Fruit fly (Drosophila melanogaster) whole organism: ENCODE data around the gene Seipin.
A peak's percentile ranks its signal among the peaks of the same experiment; 100 is the strongest.

ENCODE experiments used
- CG8478 ChIP-seq: fragments of >200 bp; optimal IDR thresholded peaks from 2 replicates; lab custom pipeline; 2018; ENCODE audit warnings: inconsistent platforms
- Dll ChIP-seq: fragments of >200 bp; optimal IDR thresholded peaks from 2 replicates; lab custom pipeline; 2017
- EcR ChIP-seq, 2 experiments: fragments of >200 bp; optimal IDR thresholded peaks; 2 replicates each; lab custom pipeline; 2017; ENCODE audit warnings: missing biosample characterization in 2 of 2, missing genetic modification characterization in 2 of 2, missing genetic modification reagents in 2 of 2
- pan ChIP-seq: fragments of >200 bp; optimal IDR thresholded peaks from 2 replicates; lab custom pipeline; 2017
- psq ChIP-seq: fragments of >200 bp; optimal IDR thresholded peaks from 2 replicates; lab custom pipeline; 2017
- usp ChIP-seq: fragments of >200 bp; optimal IDR thresholded peaks from 2 replicates; lab custom pipeline; 2017; ENCODE audit warnings: missing biosample characterization, missing genetic modification characterization, mixed read lengths

Gene Seipin

dm6 chrX:2619651-2620050, at the start of gene Seipin, which contains the start of gene Tsp3A:
Gene Seipin (plus strand): TSS chrX:2619799.
Gene Tsp3A (minus strand): TSS chrX:2619738.
- TF ChIP-seq EcR (GFP tag; optimal IDR thresholded peaks at IDR 0.05; lab: Kevin White, UChicago): no peak
- TF ChIP-seq Dll (lab: Kevin White, UChicago): no peak
- TF ChIP-seq psq: no peak
- TF ChIP-seq CG8478 (lab: Kevin White, UChicago): no peak
- TF ChIP-seq pan: no peak
- no peak for TF ChIP-seq usp (GFP tag; lab: Kevin White, UChicago)

dm6 chrX:2580319-2581008, 39.1 kb upstream of the Seipin start, which contains the start of the genes Vha36-3 and AANATL7:
Gene Vha36-3 (minus strand): TSS chrX:2580560.
Gene AANATL7 (plus strand): TSS chrX:2580958.
- no peak for TF ChIP-seq usp (GFP tag; lab: Kevin White, UChicago)
- no peak for TF ChIP-seq EcR (GFP tag; optimal IDR thresholded peaks at IDR 0.05; lab: Kevin White, UChicago)
- no peak for TF ChIP-seq Dll (lab: Kevin White, UChicago)
- TF ChIP-seq psq: no peak
- TF ChIP-seq pan: no peak
- TF ChIP-seq CG8478 (lab: Kevin White, UChicago): no peak

dm6 chrX:2581793-2582503, 37.7 kb upstream of the Seipin start:
- TF ChIP-seq psq: no peak
- no peak for TF ChIP-seq EcR (GFP tag; optimal IDR thresholded peaks at IDR 0.05; lab: Kevin White, UChicago)
- TF ChIP-seq usp (GFP tag; lab: Kevin White, UChicago): no peak
- no peak for TF ChIP-seq CG8478 (lab: Kevin White, UChicago)
- TF ChIP-seq Dll (lab: Kevin White, UChicago): no peak
- no peak for TF ChIP-seq pan

- TF ChIP-seq EcR (GFP tag; optimal IDR thresholded peaks at IDR 0.05; lab: Kevin White, UChicago) (no peak), pan (no peak), Dll (lab: Kevin White, UChicago) (no peak), usp (GFP tag; lab: Kevin White, UChicago) (no peak), psq (no peak), CG8478 (lab: Kevin White, UChicago) (no peak)
Measured at dm6 chrX:2585055-2585715, 34.4 kb upstream of the Seipin start, which contains the start of gene CG13760. Gene CG13760 (minus strand): TSS chrX:2585699.

dm6 chrX:2585716-2586082, 33.9 kb upstream of the Seipin start, which contains the start of gene wds:
Gene wds (plus strand): TSS chrX:2585980.
- TF ChIP-seq EcR (GFP tag; optimal IDR thresholded peaks at IDR 0.05; lab: Kevin White, UChicago) (no peak), Dll (lab: Kevin White, UChicago) (no peak), psq (no peak), pan (no peak), CG8478 (lab: Kevin White, UChicago) (no peak), usp (GFP tag; lab: Kevin White, UChicago) (no peak)

- TF ChIP-seq EcR (GFP tag; optimal IDR thresholded peaks at IDR 0.05; lab: Kevin White, UChicago) (no peak), Dll (lab: Kevin White, UChicago) (peak; percentile 67)
Measured at dm6 chrX:2588415-2589411, 30.9 kb upstream of the Seipin start, which contains the start of gene egh. Gene egh (plus strand): TSS chrX:2588503.

- TF ChIP-seq EcR (GFP tag; optimal IDR thresholded peaks at IDR 0.05; lab: Kevin White, UChicago) (no peak), CG8478 (lab: Kevin White, UChicago) (no peak), pan (no peak), psq (no peak), Dll (lab: Kevin White, UChicago) (no peak), usp (GFP tag; lab: Kevin White, UChicago) (no peak)
Measured at dm6 chrX:2589446-2590038, 30.1 kb upstream of the Seipin start.

dm6 chrX:2590607-2591006, 29.0 kb upstream of the Seipin start:
- TF ChIP-seq Dll (lab: Kevin White, UChicago) (no peak), pan (no peak), CG8478 (lab: Kevin White, UChicago) (no peak), psq (no peak), usp (GFP tag; lab: Kevin White, UChicago) (no peak), EcR (GFP tag; optimal IDR thresholded peaks at IDR 0.05; lab: Kevin White, UChicago) (no peak)

dm6 chrX:2591315-2591999, 28.1 kb upstream of the Seipin start:
- TF ChIP-seq pan (no peak), Dll (lab: Kevin White, UChicago) (no peak), psq (no peak), usp (GFP tag; lab: Kevin White, UChicago) (no peak), EcR (GFP tag; optimal IDR thresholded peaks at IDR 0.05; lab: Kevin White, UChicago) (no peak), CG8478 (lab: Kevin White, UChicago) (no peak)

dm6 chrX:2592243-2592642, 27.4 kb upstream of the Seipin start:
- TF ChIP-seq CG8478 (lab: Kevin White, UChicago) (no peak), usp (GFP tag; lab: Kevin White, UChicago) (no peak), psq (no peak), pan (no peak), Dll (lab: Kevin White, UChicago) (no peak), EcR (GFP tag; optimal IDR thresholded peaks at IDR 0.05; lab: Kevin White, UChicago) (no peak)
